Worm (Caenorhabditis elegans): ENCODE measurements around the gene nhr-239.
"Not testable (repeated sequence)": the region's sequence is repeated elsewhere in the genome, so short reads cannot be mapped to it uniquely, and the experiment has no call there.

nhr-239 gene

ce11 chrIII:2563883-2564282, 2.4 kb downstream of the nhr-239 start, which contains the start of gene Y54F10AM.11:
Gene Y54F10AM.11, minus strand, starts transcription at chrIII:2563983.
- TF ChIP-seq xbp-1 (tag; optimal IDR thresholded peaks at IDR 0.05); ceh-8 (GFP tag; optimal IDR thresholded peaks at IDR 0.05); mef-2 (tag; optimal IDR thresholded peaks at IDR 0.05): not testable (repeated sequence)

DNA sequence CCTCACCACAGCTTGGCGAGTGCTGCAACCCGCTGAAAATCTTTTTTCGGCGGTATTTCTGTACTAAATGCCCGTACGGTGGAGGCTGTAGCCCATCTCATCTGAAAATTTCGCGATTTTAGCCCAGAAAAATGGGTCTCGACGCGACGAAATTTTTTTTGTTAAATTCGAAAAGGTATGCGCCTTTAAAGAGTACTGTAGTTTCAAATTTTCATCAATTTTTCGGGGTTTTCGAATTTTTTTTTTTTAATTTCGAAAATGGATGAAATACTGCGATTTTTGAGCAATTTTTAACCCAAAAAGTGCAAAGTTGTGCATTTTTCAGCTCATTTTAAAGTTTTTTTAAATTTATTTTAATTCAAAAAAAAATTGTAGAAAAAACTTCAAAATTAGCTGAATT, 9.9 kb downstream of the nhr-239 start, which contains the start of gene Y54F10AR.2:
Gene Y54F10AR.2 (minus strand): TSS at position 101 of the 400 bp plus-strand sequence.
- TF ChIP-seq mdl-1 (tag; optimal IDR thresholded peaks at IDR 0.05) (no peak), lin-35 (GFP tag; optimal IDR thresholded peaks at IDR 0.05) (no peak), nhr-85 (tag) (no peak), ceh-8 (GFP tag; optimal IDR thresholded peaks at IDR 0.05) (no peak), nhr-20 (tag; optimal IDR thresholded peaks at IDR 0.05) (no peak), fos-1 (tag; optimal IDR thresholded peaks at IDR 0.05) (no peak), nhr-12 (tag; optimal IDR thresholded peaks at IDR 0.05) (no peak)

ce11 chrIII:2572421-2572820, 10.9 kb downstream of the nhr-239 start:
- TF ChIP-seq efl-1 (optimal IDR thresholded peaks at IDR 0.05): no peak
- peak; percentile 8 to 24 for TF ChIP-seq efl-1 (GFP tag; optimal IDR thresholded peaks at IDR 0.05 in 1 of 2)
- no peak for TF ChIP-seq grh-1 (GFP tag; IDR thresholded peaks at IDR 0.05)

- TF ChIP-seq efl-1 (optimal IDR thresholded peaks at IDR 0.05) (peak in 1 of 2 experiments; percentile 13), efl-1 (GFP tag; optimal IDR thresholded peaks at IDR 0.05 in 1 of 2) (peak in 1 of 2 experiments; percentile 10), hlh-17 (GFP tag; optimal IDR thresholded peaks at IDR 0.05; ENCODE audit: borderline replicate concordance) (no peak), sptf-1 (tag; optimal IDR thresholded peaks at IDR 0.05) (no peak)
These were observed 14.2 kb downstream of the nhr-239 start, which contains the start of gene Y54F10AR.1 for ce11 chrIII:2575635-2576164. Gene Y54F10AR.1, minus strand, starts transcription at chrIII:2575685.

- TF ChIP-seq sup-37 (GFP tag; optimal IDR thresholded peaks at IDR 0.05) (no peak), jun-1 (tag; optimal IDR thresholded peaks at IDR 0.05) (no peak), C16A3.4 (tag; optimal IDR thresholded peaks at IDR 0.05) (peak; percentile 59), nhr-85 (tag) (peak; percentile 58), lsy-2 (tag; optimal IDR thresholded peaks at IDR 0.05) (peak; percentile 37 to 84), nhr-237 (tag; optimal IDR thresholded peaks at IDR 0.05) (peak; percentile 24), mdl-1 (tag; optimal IDR thresholded peaks at IDR 0.05) (peak in 1 of 2 experiments; percentile 44), unc-130 (tag; optimal IDR thresholded peaks at IDR 0.05) (peak; percentile 1), nhr-77 (tag; optimal IDR thresholded peaks at IDR 0.05) (peak; percentile 39), dpl-1 (GFP tag; optimal IDR thresholded peaks at IDR 0.05) (peak in 2 of 3 experiments; percentile 57 to 66), snu-23 (GFP tag; optimal IDR thresholded peaks at IDR 0.05) (peak; percentile 64), nhr-28 (tag; optimal IDR thresholded peaks at IDR 0.05) (no peak), dsc-1 (tag; optimal IDR thresholded peaks at IDR 0.05) (peak; percentile 35), efl-3 (GFP tag; optimal IDR thresholded peaks at IDR 0.05) (no peak), ceh-88 (GFP tag; IDR thresholded peaks at IDR 0.05) (no peak), C04F5.9 (tag; optimal IDR thresholded peaks at IDR 0.05) (no peak), unc-86 (tag; optimal IDR thresholded peaks at IDR 0.05) (peak; percentile 3), ceh-82 (tag; optimal IDR thresholded peaks at IDR 0.05) (peak in 2 of 3 experiments; percentile 19 to 64), fkh-8 (tag; optimal IDR thresholded peaks at IDR 0.05) (peak; percentile 60), irx-1 (tag; optimal IDR thresholded peaks at IDR 0.05) (no peak), swsn-7 (tag; optimal IDR thresholded peaks at IDR 0.05) (peak; percentile 32), lin-35 (GFP tag; optimal IDR thresholded peaks at IDR 0.05) (peak; percentile 25 to 74), nhr-20 (tag; optimal IDR thresholded peaks at IDR 0.05) (peak; percentile 18), aha-1 (tag; optimal IDR thresholded peaks at IDR 0.05) (no peak), nhr-71 (tag; optimal IDR thresholded peaks at IDR 0.05) (peak; percentile 67), lin-13 (GFP tag; optimal IDR thresholded peaks at IDR 0.05) (peak; percentile 21), efl-1 (optimal IDR thresholded peaks at IDR 0.05) (peak; percentile 60 to 68), efl-1 (GFP tag; optimal IDR thresholded peaks at IDR 0.05 in 1 of 2) (peak; percentile 32 to 95), blmp-1 (tag; optimal IDR thresholded peaks at IDR 0.05) (peak; percentile 54), nhr-47 (tag; optimal IDR thresholded peaks at IDR 0.05) (peak; percentile 51), mab-9 (GFP tag; IDR thresholded peaks at IDR 0.05) (no peak), ceh-8 (GFP tag; optimal IDR thresholded peaks at IDR 0.05) (no peak), lin-15B (tag; optimal IDR thresholded peaks at IDR 0.05) (peak; percentile 28), snpc-4 (tag; optimal IDR thresholded peaks at IDR 0.05) (peak; percentile 10)
These were observed 15.1 kb downstream of the nhr-239 start for ce11 chrIII:2576360-2577259.

Measured in whole organism, L1 larva.